Worm (Caenorhabditis elegans): Measurements from ENCODE around the gene K02E11.6.
A peak's percentile ranks its signal among the peaks of the same experiment; 100 is the strongest.

Gene K02E11.6

ce11 chrV:14212813-14213212 is 35.8 kb upstream of the K02E11.6 start:
- TF ChIP-seq blmp-1 (tag; optimal IDR thresholded peaks at IDR 0.05) (no peak), ces-1 (GFP tag; optimal IDR thresholded peaks at IDR 0.05) (no peak), ceh-43 (GFP tag; optimal IDR thresholded peaks at IDR 0.05) (no peak), elt-3 (tag; optimal IDR thresholded peaks at IDR 0.05) (no peak), nhr-76 (tag; optimal IDR thresholded peaks at IDR 0.05) (no peak), M03D4.4 (tag; optimal IDR thresholded peaks at IDR 0.05) (no peak), pha-4 (tag; optimal IDR thresholded peaks at IDR 0.05) (no peak), drap-1 (GFP tag; optimal IDR thresholded peaks at IDR 0.05) (no peak), lin-32 (GFP tag; optimal IDR thresholded peaks at IDR 0.05) (no peak), lsy-2 (tag; optimal IDR thresholded peaks at IDR 0.05) (no peak), ceh-83 (GFP tag; optimal IDR thresholded peaks at IDR 0.05) (no peak), hlh-1 (tag; optimal IDR thresholded peaks at IDR 0.05) (no peak), ztf-11 (tag; optimal IDR thresholded peaks at IDR 0.05) (no peak), nhr-237 (tag; optimal IDR thresholded peaks at IDR 0.05) (no peak), zip-8 (tag; optimal IDR thresholded peaks at IDR 0.05) (no peak), nhr-2 (tag; optimal IDR thresholded peaks at IDR 0.05) (no peak), bed-3 (GFP tag; optimal IDR thresholded peaks at IDR 0.05) (no peak), nhr-28 (tag; optimal IDR thresholded peaks at IDR 0.05) (no peak), flh-1 (GFP tag; optimal IDR thresholded peaks at IDR 0.05) (no peak)

- no peak for TF ChIP-seq lin-13 (tag; optimal IDR thresholded peaks at IDR 0.05)
- no peak for TF ChIP-seq ceh-39 (tag; optimal IDR thresholded peaks at IDR 0.05)
- no peak for TF ChIP-seq nhr-12 (tag; optimal IDR thresholded peaks at IDR 0.05)
These were observed 33.5 kb upstream of the K02E11.6 start, which contains the start of gene T16A9.5 for ce11 chrV:14215106-14215505. Gene T16A9.5, minus strand, starts transcription at chrV:14215206.

ce11 chrV:14223141-14223540 is 25.5 kb upstream of the K02E11.6 start:
- no peak for TF ChIP-seq tbx-8 (GFP tag; optimal IDR thresholded peaks at IDR 0.05)
- no peak for TF ChIP-seq nhr-12 (tag; optimal IDR thresholded peaks at IDR 0.05)
- no peak for TF ChIP-seq nhr-76 (tag; optimal IDR thresholded peaks at IDR 0.05)
- no peak for TF ChIP-seq ceh-43 (GFP tag; optimal IDR thresholded peaks at IDR 0.05)
- no peak for TF ChIP-seq pha-4 (tag; optimal IDR thresholded peaks at IDR 0.05)
- no peak for TF ChIP-seq elt-1 (tag; optimal IDR thresholded peaks at IDR 0.05; ENCODE audit: borderline replicate concordance, insufficient read depth)
- TF ChIP-seq ceh-83 (GFP tag; optimal IDR thresholded peaks at IDR 0.05), result no peak

- no peak for TF ChIP-seq mls-2 (tag; optimal IDR thresholded peaks at IDR 0.05)
- no peak for TF ChIP-seq nhr-237 (tag; optimal IDR thresholded peaks at IDR 0.05)
- no peak for TF ChIP-seq elt-3 (tag; optimal IDR thresholded peaks at IDR 0.05)
- no peak for TF ChIP-seq unc-39 (tag; optimal IDR thresholded peaks at IDR 0.05)
- TF ChIP-seq sem-2 (GFP tag; optimal IDR thresholded peaks at IDR 0.05), result no peak
- TF ChIP-seq pha-4 (tag; optimal IDR thresholded peaks at IDR 0.05), result no peak
- no peak for TF ChIP-seq lin-32 (GFP tag; optimal IDR thresholded peaks at IDR 0.05)
- TF ChIP-seq mab-5 (tag; optimal IDR thresholded peaks at IDR 0.05), result no peak
These were observed 22.2 kb upstream of the K02E11.6 start, which contains the start of gene nep-21 for ce11 chrV:14226373-14226772. Gene nep-21, minus strand, starts transcription at chrV:14226473.

- TF ChIP-seq blmp-1 (tag; optimal IDR thresholded peaks at IDR 0.05) (peak; percentile 68), sem-2 (GFP tag; optimal IDR thresholded peaks at IDR 0.05) (no peak)
These were observed 17.6 kb upstream of the K02E11.6 start for ce11 chrV:14230788-14231583.

- TF ChIP-seq ham-2 (GFP tag; optimal IDR thresholded peaks at IDR 0.05), result no peak
- TF ChIP-seq elt-1 (tag; optimal IDR thresholded peaks at IDR 0.05; ENCODE audit: borderline replicate concordance, insufficient read depth), result no peak
- TF ChIP-seq sem-2 (GFP tag; optimal IDR thresholded peaks at IDR 0.05), result no peak
- TF ChIP-seq mls-2 (tag; optimal IDR thresholded peaks at IDR 0.05), result no peak
- TF ChIP-seq nhr-12 (tag; optimal IDR thresholded peaks at IDR 0.05), result no peak
- TF ChIP-seq ceh-43 (GFP tag; optimal IDR thresholded peaks at IDR 0.05), result no peak
- no peak for TF ChIP-seq tbx-8 (GFP tag; optimal IDR thresholded peaks at IDR 0.05)
- no peak for TF ChIP-seq unc-39 (tag; optimal IDR thresholded peaks at IDR 0.05)
- no peak for TF ChIP-seq M03D4.4 (tag; optimal IDR thresholded peaks at IDR 0.05)
- no peak for TF ChIP-seq snpc-4 (tag; optimal IDR thresholded peaks at IDR 0.05)
- TF ChIP-seq nhr-28 (tag; optimal IDR thresholded peaks at IDR 0.05), result no peak
- TF ChIP-seq mab-5 (tag; optimal IDR thresholded peaks at IDR 0.05), result no peak
- no peak for TF ChIP-seq nhr-76 (tag; optimal IDR thresholded peaks at IDR 0.05)
- TF ChIP-seq ztf-11 (tag; optimal IDR thresholded peaks at IDR 0.05), result no peak
- no peak for TF ChIP-seq elt-3 (tag; optimal IDR thresholded peaks at IDR 0.05)
These were observed 16.9 kb upstream of the K02E11.6 start for ce11 chrV:14231656-14232055.
